Worm (Caenorhabditis elegans) whole organism, L1 larva: Measurements from ENCODE around the gene Y73F8A.5.
"Not testable (repeated sequence)": the region's sequence is repeated elsewhere in the genome, so short reads cannot be mapped to it uniquely, and the experiment has no call there.

Experiments
- Y116A8C.19 ChIP-seq: sonication (generic microtip); optimal IDR thresholded peaks from 2 replicates; lab custom pipeline; 2016; ENCODE audit warnings: missing compliant biosample characterization, missing genetic modification characterization, borderline replicate concordance
- alr-1 ChIP-seq: fragments of 200-800 bp; sonication (Bioruptor generic); optimal IDR thresholded peaks from 2 replicates; lab custom pipeline; 2018; ENCODE audit warnings: borderline replicate concordance, mild to moderate bottlenecking, missing genetic modification characterization, missing compliant biosample characterization
- skn-1 ChIP-seq: fragments of 150-350 bp; optimal IDR thresholded peaks from 2 replicates; lab custom pipeline; 2014; ENCODE audit warnings: missing biosample characterization, missing genetic modification characterization
- swsn-7 ChIP-seq: sonication (generic microtip); optimal IDR thresholded peaks from 2 replicates; lab custom pipeline; 2016; ENCODE audit warnings: missing genetic modification characterization, missing compliant biosample characterization
- unc-62 ChIP-seq: fragments of 150-350 bp; optimal IDR thresholded peaks from 2 replicates; lab custom pipeline; 2014; ENCODE audit warnings: missing biosample characterization, missing genetic modification reagents, missing genetic modification characterization

DNA sequence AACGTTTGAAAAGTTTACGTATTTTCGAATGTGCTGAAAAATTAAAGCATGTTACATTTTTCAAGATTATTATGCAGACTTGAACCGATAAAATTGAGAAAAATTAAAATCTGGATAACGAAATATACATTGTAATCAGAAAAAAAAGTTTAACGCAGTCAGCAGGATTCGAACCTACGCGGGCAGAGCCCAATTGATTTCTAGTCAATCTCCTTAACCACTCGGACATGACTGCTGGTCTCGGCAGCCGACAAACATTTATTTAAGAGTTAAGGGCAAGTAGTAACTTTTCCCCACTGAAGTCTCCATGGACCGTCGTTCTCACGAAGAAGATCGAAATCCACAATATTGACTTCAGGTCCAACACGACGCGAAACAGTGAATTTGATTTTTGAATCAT is 51.3 kb downstream of the Y73F8A.5 start:
- not testable (repeated sequence) for TF ChIP-seq skn-1 (tag; lab: Kevin White, UChicago); unc-62; alr-1 (tag; lab: Kevin White, UChicago); Y116A8C.19 (tag; lab: Kevin White, UChicago); swsn-7 (tag; lab: Kevin White, UChicago)
